Worm (Caenorhabditis elegans): ENCODE results near the gene vrk-1.

ce11 chrII:5962343-5962742 lies 40.6 kb downstream of the vrk-1 start:
- TF ChIP-seq him-1 (tag; optimal IDR thresholded peaks at IDR 0.05) (no peak), W03F9.2 (tag; optimal IDR thresholded peaks at IDR 0.05) (no peak)

Measured in whole organism, L4/young adult.